Fruit fly (Drosophila melanogaster) whole organism, wandering third instar larva: Measurements from ENCODE around the gene Lcp65Aa.

Experiments
- Abd-B ChIP-seq: fragments of >200 bp; optimal IDR thresholded peaks from 2 replicates; lab custom pipeline; 2017; ENCODE audit warnings: missing biosample characterization, missing genetic modification characterization
- CG32264 ChIP-seq: fragments of 200-800 bp; sonication (Bioruptor generic); optimal IDR thresholded peaks from 2 replicates; lab custom pipeline; 2016; ENCODE audit warnings: missing biosample characterization, missing genetic modification characterization
- CG9705 ChIP-seq: fragments of 200-800 bp; sonication (Bioruptor generic); optimal IDR thresholded peaks from 2 replicates; lab custom pipeline; 2018; ENCODE audit warnings: missing biosample characterization, mild to moderate bottlenecking, missing genetic modification characterization
- CrebA ChIP-seq: fragments of 200-800 bp; sonication (Bioruptor generic); optimal IDR thresholded peaks from 2 replicates; lab custom pipeline; 2016; ENCODE audit warnings: missing biosample characterization, mild to moderate bottlenecking, missing genetic modification characterization, borderline replicate concordance
- Dfd ChIP-seq: fragments of >200 bp; optimal IDR thresholded peaks from 2 replicates; lab custom pipeline; 2017; ENCODE audit warnings: missing biosample characterization, missing genetic modification characterization
- Dif ChIP-seq: fragments of 200-275, 200-300 bp; sonication (Bioruptor generic); optimal IDR thresholded peaks from 2 replicates; lab custom pipeline; 2018; ENCODE audit warnings: missing biosample characterization, missing genetic modification characterization; ENCODE audit not compliant: partially characterized antibody
- GATAd ChIP-seq: sonication (Bioruptor generic); optimal IDR thresholded peaks from 2 replicates; lab custom pipeline; 2016; ENCODE audit warnings: missing biosample characterization, missing genetic modification characterization
- HLH106 ChIP-seq: fragments of 200-800 bp; optimal IDR thresholded peaks from 3 replicates; lab custom pipeline; 2019; ENCODE audit warnings: missing biosample characterization, mild to moderate bottlenecking, missing genetic modification characterization, moderate library complexity
- Hnf4 ChIP-seq: fragments of 200-800 bp; sonication (Bioruptor generic); optimal IDR thresholded peaks from 2 replicates; lab custom pipeline; 2016; ENCODE audit warnings: missing biosample characterization, mild to moderate bottlenecking, missing genetic modification characterization
- Hr78 ChIP-seq: fragments of >200 bp; optimal IDR thresholded peaks from 2 replicates; lab custom pipeline; 2017; ENCODE audit warnings: missing biosample characterization, missing genetic modification characterization
- Hr83 ChIP-seq: fragments of 200-300 bp; sonication (Bioruptor generic); optimal IDR thresholded peaks from 2 replicates; lab custom pipeline; 2016; ENCODE audit warnings: missing biosample characterization, mild to moderate bottlenecking, missing genetic modification characterization, moderate library complexity; ENCODE audit not compliant: poor library complexity, severe bottlenecking
- Jra ChIP-seq: sonication (Bioruptor generic); optimal IDR thresholded peaks from 2 replicates; lab custom pipeline; 2016; ENCODE audit warnings: missing biosample characterization, missing genetic modification characterization
- Mio ChIP-seq: sonication (Bioruptor generic); optimal IDR thresholded peaks from 2 replicates; lab custom pipeline; 2016; ENCODE audit warnings: missing biosample characterization, missing genetic modification characterization
- Myc ChIP-seq: fragments of >200 bp; optimal IDR thresholded peaks from 2 replicates; lab custom pipeline; 2017
- N ChIP-seq: fragments of >200 bp; optimal IDR thresholded peaks from 2 replicates; lab custom pipeline; 2018; ENCODE audit warnings: missing biosample characterization, missing external identifiers, missing genetic modification characterization
- OdsH ChIP-seq: fragments of 200-800 bp; sonication (Bioruptor generic); optimal IDR thresholded peaks from 2 replicates; lab custom pipeline; 2016; ENCODE audit warnings: missing biosample characterization, mild to moderate bottlenecking, missing genetic modification characterization
- Rel ChIP-seq, 2 experiments: fragments of 200-800 bp; sonication (Bioruptor generic) in 1 of 2; optimal IDR thresholded peaks; 2 replicates in 1 of 2; 3 replicates in 1 of 2; lab custom pipeline; 2016 to 2019; ENCODE audit warnings: mild to moderate bottlenecking in 2 of 2, missing biosample characterization in 2 of 2, missing genetic modification characterization in 2 of 2, moderate library complexity in 1 of 2
- Sp1 ChIP-seq: fragments of 200-800 bp; sonication (Bioruptor generic); optimal IDR thresholded peaks from 3 replicates; lab custom pipeline; 2019; ENCODE audit warnings: missing biosample characterization, mild to moderate bottlenecking, missing genetic modification characterization, moderate library complexity
- Vsx2 ChIP-seq: fragments of 200-300, 225-300 bp; sonication (Bioruptor generic); optimal IDR thresholded peaks from 2 replicates; lab custom pipeline; 2018; ENCODE audit warnings: missing biosample characterization, missing genetic modification characterization; ENCODE audit not compliant: partially characterized antibody
- br ChIP-seq: fragments of 200-800 bp; sonication (Bioruptor generic); optimal IDR thresholded peaks from 2 replicates; lab custom pipeline; 2016; ENCODE audit warnings: missing biosample characterization, missing genetic modification characterization
- brk ChIP-seq: fragments of 200-800 bp; sonication (Bioruptor generic); optimal IDR thresholded peaks from 2 replicates; lab custom pipeline; 2016; ENCODE audit warnings: missing biosample characterization, mild to moderate bottlenecking, missing genetic modification characterization
- dl ChIP-seq, 2 experiments: fragments of 175-275, 200-275 bp in 1 of 2; fragments of 200-275 bp in 1 of 2; sonication (Bioruptor generic); optimal IDR thresholded peaks; lab custom pipeline; 2018; ENCODE audit warnings: mild to moderate bottlenecking in 2 of 2, missing biosample characterization in 2 of 2, missing genetic modification characterization in 2 of 2, moderate library complexity in 2 of 2; ENCODE audit not compliant: partially characterized antibody in 2 of 2, insufficient read depth in 1 of 2
- dmrt93B ChIP-seq: fragments of 200-800 bp; sonication (Bioruptor generic); optimal IDR thresholded peaks from 2 replicates; lab custom pipeline; 2018; ENCODE audit warnings: missing biosample characterization, mild to moderate bottlenecking, missing genetic modification characterization
- dsf ChIP-seq: sonication (Bioruptor generic); optimal IDR thresholded peaks from 2 replicates; lab custom pipeline; 2016; ENCODE audit warnings: missing biosample characterization, missing genetic modification characterization, borderline replicate concordance
- ey ChIP-seq: fragments of 200-800 bp; sonication (Bioruptor generic); optimal IDR thresholded peaks from 2 replicates; lab custom pipeline; 2016; ENCODE audit warnings: missing biosample characterization, missing genetic modification characterization
- foxo ChIP-seq, 2 experiments: fragments of 200-800 bp; sonication (Bioruptor generic); optimal IDR thresholded peaks; 2 replicates in 1 of 2; 3 replicates in 1 of 2; lab custom pipeline; 2016 to 2017; ENCODE audit warnings: missing biosample characterization in 2 of 2, missing genetic modification characterization in 2 of 2
- fru ChIP-seq: fragments of 200-800 bp; sonication (Bioruptor generic); optimal IDR thresholded peaks from 3 replicates; lab custom pipeline; 2016; ENCODE audit warnings: missing biosample characterization, mild to moderate bottlenecking, missing genetic modification characterization
- h ChIP-seq: fragments of 200-800 bp; sonication (Bioruptor generic); optimal IDR thresholded peaks from 3 replicates; lab custom pipeline; 2016; ENCODE audit warnings: missing biosample characterization, mild to moderate bottlenecking, missing genetic modification characterization
- jim ChIP-seq: fragments of 175-275, 200-325 bp; sonication (Bioruptor generic); optimal IDR thresholded peaks from 2 replicates; lab custom pipeline; 2016; ENCODE audit warnings: missing biosample characterization, mild to moderate bottlenecking, missing genetic modification characterization
- lola ChIP-seq: fragments of >200 bp; optimal IDR thresholded peaks from 2 replicates; lab custom pipeline; 2017; ENCODE audit warnings: missing biosample characterization, missing genetic modification characterization
- pan ChIP-seq: fragments of >200 bp; optimal IDR thresholded peaks from 2 replicates; lab custom pipeline; 2017
- psq ChIP-seq: fragments of 200-800 bp; sonication (Bioruptor generic); optimal IDR thresholded peaks from 3 replicates; lab custom pipeline; 2017; ENCODE audit warnings: missing biosample characterization, mild to moderate bottlenecking, missing genetic modification characterization, moderate library complexity
- rgr ChIP-seq: fragments of 200-800 bp; sonication (Bioruptor generic); optimal IDR thresholded peaks from 3 replicates; lab custom pipeline; 2016; ENCODE audit warnings: missing biosample characterization, mild to moderate bottlenecking, missing genetic modification characterization
- sage ChIP-seq: fragments of 200-800 bp; sonication (Bioruptor generic); optimal IDR thresholded peaks from 2 replicates; lab custom pipeline; 2016; ENCODE audit warnings: missing biosample characterization, mild to moderate bottlenecking, missing genetic modification characterization
- sv ChIP-seq: fragments of 200-800 bp; sonication (Bioruptor generic); optimal IDR thresholded peaks from 3 replicates; lab custom pipeline; 2016; ENCODE audit warnings: missing biosample characterization, missing genetic modification characterization
- tai ChIP-seq: sonication (Bioruptor generic); optimal IDR thresholded peaks from 2 replicates; lab custom pipeline; 2016; ENCODE audit warnings: missing biosample characterization, missing genetic modification characterization
- usp ChIP-seq: fragments of >200 bp; optimal IDR thresholded peaks from 2 replicates; lab custom pipeline; 2017; ENCODE audit warnings: missing biosample characterization, missing genetic modification characterization
- woc ChIP-seq: sonication (Bioruptor generic); optimal IDR thresholded peaks from 2 replicates; lab custom pipeline; 2016; ENCODE audit warnings: missing biosample characterization, mild to moderate bottlenecking, missing genetic modification characterization

The Lcp65Aa gene

DNA sequence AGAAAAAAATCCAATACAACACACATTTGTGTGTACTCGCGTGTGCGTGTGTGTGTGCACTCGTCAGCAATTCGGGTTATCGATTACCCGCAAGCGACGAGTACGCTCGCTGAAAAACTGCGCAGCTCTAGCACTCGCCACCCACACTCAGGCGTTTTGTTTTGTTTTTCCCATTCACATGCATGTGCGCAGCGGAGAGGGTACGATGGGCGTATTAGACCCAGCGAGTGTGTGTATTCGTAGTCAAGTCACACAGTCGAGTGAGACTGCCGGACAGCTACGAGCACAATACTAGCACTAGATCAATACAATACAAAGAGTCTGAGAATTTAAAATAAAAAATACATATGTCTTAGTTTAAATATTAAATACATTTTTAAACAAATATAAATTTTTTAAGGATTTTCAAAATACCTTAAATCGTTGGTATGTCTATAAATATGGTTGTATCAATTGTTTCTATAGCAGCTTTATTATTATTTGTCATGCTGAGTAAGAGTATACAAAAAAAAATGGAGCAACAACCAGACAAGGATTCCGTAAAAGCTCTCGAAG is 33.9 kb downstream of the Lcp65Aa start, which contains the start of the genes D19B and CG43293 (continued):
- TF ChIP-seq CG9705 (GFP tag; lab: Kevin White, UChicago) (peak; percentile 52), CrebA (GFP tag; lab: Kevin White, UChicago) (no peak), Mio (peak; percentile 3), Vsx2 (GFP tag; lab: Kevin White, UChicago) (no peak), GATAd (GFP tag; lab: Kevin White, UChicago) (peak; percentile 70), usp (GFP tag; lab: Kevin White, UChicago) (no peak), Dif (GFP tag; lab: Kevin White, UChicago) (peak; percentile 60), Sp1 (GFP tag; lab: Kevin White, UChicago) (peak; percentile 74), CG32264 (GFP tag; lab: Kevin White, UChicago) (peak; percentile 54), Myc (lab: Kevin White, UChicago) (peak; percentile 78), Hnf4 (no peak), foxo (GFP tag; optimal IDR thresholded peaks at IDR 0.05; lab: Kevin White, UChicago) (peak in 1 of 2 experiments; percentile 91), dsf (GFP tag; lab: Kevin White, UChicago) (no peak), woc (GFP tag; lab: Kevin White, UChicago) (peak; percentile 91)

- TF ChIP-seq tai (GFP tag; lab: Kevin White, UChicago), result no peak
- no peak for TF ChIP-seq CG32264 (GFP tag; lab: Kevin White, UChicago)
- TF ChIP-seq dl (GFP tag; optimal IDR thresholded peaks at IDR 0.05; lab: Kevin White, UChicago; ENCODE audit: insufficient read depth in 1 of 2, partially characterized antibody in 2 of 2), result peak in 1 of 2 experiments; percentile 28
- peak; percentile 59 for TF ChIP-seq rgr (GFP tag; lab: Kevin White, UChicago)
- TF ChIP-seq Hr83, result peak; percentile 91
- TF ChIP-seq dsf (GFP tag; lab: Kevin White, UChicago), result no peak
- TF ChIP-seq brk, result no peak
- peak; percentile 45 for TF ChIP-seq CG9705 (GFP tag; lab: Kevin White, UChicago)
- TF ChIP-seq jim (GFP tag; lab: Kevin White, UChicago), result no peak
- TF ChIP-seq pan (lab: Kevin White, UChicago), result no peak
- TF ChIP-seq CrebA (GFP tag; lab: Kevin White, UChicago), result no peak
- TF ChIP-seq Jra (GFP tag; lab: Kevin White, UChicago), result no peak
- TF ChIP-seq Rel (GFP tag; optimal IDR thresholded peaks at IDR 0.05; lab: Kevin White, UChicago), result no peak
- TF ChIP-seq Rel (tag; optimal IDR thresholded peaks at IDR 0.05; lab: Kevin White, UChicago), result peak; percentile 24
- peak; percentile 24 for TF ChIP-seq fru
- peak; percentile 30 for TF ChIP-seq Myc (lab: Kevin White, UChicago)
- no peak for TF ChIP-seq Dfd (GFP tag; lab: Kevin White, UChicago)
- TF ChIP-seq psq, result peak; percentile 55
- no peak for TF ChIP-seq lola
- no peak for TF ChIP-seq dmrt93B
- peak; percentile 65 for TF ChIP-seq sv (GFP tag; lab: Kevin White, UChicago)
- peak; percentile 65 for TF ChIP-seq Sp1 (GFP tag; lab: Kevin White, UChicago)
- peak; percentile 51 for TF ChIP-seq br
- peak; percentile 66 for TF ChIP-seq Hnf4
- peak; percentile 91 for TF ChIP-seq Dif (GFP tag; lab: Kevin White, UChicago)
- TF ChIP-seq foxo (GFP tag; optimal IDR thresholded peaks at IDR 0.05; lab: Kevin White, UChicago), result peak in 1 of 2 experiments; percentile 70
- TF ChIP-seq GATAd (GFP tag; lab: Kevin White, UChicago), result no peak
- no peak for TF ChIP-seq sage (GFP tag; lab: Kevin White, UChicago)
- TF ChIP-seq Mio, result no peak
- TF ChIP-seq Hr78 (GFP tag; lab: Kevin White, UChicago), result no peak
- TF ChIP-seq OdsH, result peak; percentile 28
- peak; percentile 39 for TF ChIP-seq HLH106 (tag; lab: Kevin White, UChicago)
- peak; percentile 47 for TF ChIP-seq ey (GFP tag; lab: Kevin White, UChicago)
- TF ChIP-seq h (GFP tag; lab: Kevin White, UChicago), result peak; percentile 58
- TF ChIP-seq Abd-B, result no peak
- TF ChIP-seq usp (GFP tag; lab: Kevin White, UChicago), result no peak
- peak; percentile 96 for TF ChIP-seq Vsx2 (GFP tag; lab: Kevin White, UChicago)
- no peak for TF ChIP-seq N (GFP tag; lab: Kevin White, UChicago)
- peak; percentile 79 for TF ChIP-seq woc (GFP tag; lab: Kevin White, UChicago)
- TF ChIP-seq, all 38 proteins: peak for 20
These were observed 38.2 kb downstream of the Lcp65Aa start, which contains the start of the genes D19A and CG7386 for dm6 chr3L:6188995-6189927. D19A (minus strand) TSS chr3L:6189123. CG7386 (plus strand) TSS chr3L:6189745.
